Worm (Caenorhabditis elegans) whole organism, mixed stage, embryonic: ENCODE data around the gene nhr-112.

Experiments
- ces-1 ChIP-seq: fragments of 150-350 bp; optimal IDR thresholded peaks from 2 replicates; lab custom pipeline; 2014; ENCODE audit warnings: missing biosample characterization, missing genetic modification reagents, missing genetic modification characterization
- elt-1 ChIP-seq: sonication (generic microtip); optimal IDR thresholded peaks from 2 replicates; lab custom pipeline; 2017; ENCODE audit warnings: missing genetic modification characterization, mild to moderate bottlenecking, missing compliant biosample characterization, antibody characterized with exemption, moderate library complexity, borderline replicate concordance; ENCODE audit not compliant: insufficient read depth
- lin-13 ChIP-seq: fragments of 150-350 bp; optimal IDR thresholded peaks from 2 replicates; lab custom pipeline; 2014; ENCODE audit warnings: missing biosample characterization, missing genetic modification characterization
- lsy-2 ChIP-seq: fragments of 150-350 bp; optimal IDR thresholded peaks from 2 replicates; lab custom pipeline; 2014; ENCODE audit warnings: missing biosample characterization, missing genetic modification characterization
- nhr-2 ChIP-seq: fragments of 150-350 bp; optimal IDR thresholded peaks from 2 replicates; lab custom pipeline; 2014; ENCODE audit warnings: missing biosample characterization, missing genetic modification characterization
- pha-4 ChIP-seq: fragments of 150-350 bp; optimal IDR thresholded peaks from 2 replicates; lab custom pipeline; 2018; ENCODE audit warnings: missing biosample characterization, missing genetic modification reagents, missing genetic modification characterization
- sem-2 ChIP-seq: fragments of 200-800 bp; sonication (Bioruptor generic); optimal IDR thresholded peaks from 2 replicates; lab custom pipeline; 2018; ENCODE audit warnings: mild to moderate bottlenecking, missing genetic modification characterization, missing compliant biosample characterization
- snpc-4 ChIP-seq: fragments of 150-350 bp; optimal IDR thresholded peaks from 2 replicates; lab custom pipeline; 2014; ENCODE audit warnings: missing biosample characterization, missing genetic modification characterization
- unc-120 ChIP-seq: sonication (generic microtip); optimal IDR thresholded peaks from 2 replicates; lab custom pipeline; 2017; ENCODE audit warnings: missing genetic modification characterization, missing compliant biosample characterization; ENCODE audit not compliant: poor library complexity, severe bottlenecking
- ztf-11 ChIP-seq: fragments of 150-350 bp; optimal IDR thresholded peaks from 2 replicates; lab custom pipeline; 2014; ENCODE audit warnings: missing biosample characterization, missing genetic modification characterization

- TF ChIP-seq pha-4 (tag; lab: Kevin White, UChicago), result no peak
- TF ChIP-seq elt-1, result no peak
- no peak for TF ChIP-seq lsy-2
- TF ChIP-seq unc-120, result no peak
- TF ChIP-seq ces-1 (GFP tag; lab: Kevin White, UChicago), result no peak
- no peak for TF ChIP-seq lin-13 (tag; lab: Kevin White, UChicago)
- TF ChIP-seq ztf-11 (tag; lab: Kevin White, UChicago), result no peak
- TF ChIP-seq snpc-4 (tag; lab: Kevin White, UChicago), result no peak
- TF ChIP-seq sem-2 (GFP tag; lab: Kevin White, UChicago), result no peak
- no peak for TF ChIP-seq nhr-2
Measured at ce11 chrV:16733681-16734080, 10.0 kb upstream of the nhr-112 start, which contains the start of gene T25E12.16.
